Worm (Caenorhabditis elegans): ENCODE data around the gene E02C12.8.
A peak's percentile ranks its signal among the peaks of the same experiment; 100 is the strongest.

- TF ChIP-seq tbx-2 (tag; optimal IDR thresholded peaks at IDR 0.05) (no peak), pha-4 (tag; optimal IDR thresholded peaks at IDR 0.05) (peak; percentile 61), jun-1 (tag; optimal IDR thresholded peaks at IDR 0.05) (no peak), ceh-16 (tag; optimal IDR thresholded peaks at IDR 0.05) (no peak), lin-15B (tag; optimal IDR thresholded peaks at IDR 0.05) (no peak), elt-2 (tag; optimal IDR thresholded peaks at IDR 0.05) (no peak), snpc-4 (tag; optimal IDR thresholded peaks at IDR 0.05) (no peak), pqm-1 (tag; optimal IDR thresholded peaks at IDR 0.05) (peak; percentile 55), unc-39 (tag; optimal IDR thresholded peaks at IDR 0.05) (no peak)
Measured at ce11 chrV:9406890-9407289, 33.5 kb upstream of the E02C12.8 start.
